Fruit fly (Drosophila melanogaster) whole organism, pupa: ENCODE data around the gene Drsl4.

Experiments
- CG10348 ChIP-seq: fragments of 200-800 bp; sonication (Bioruptor generic); IDR thresholded peaks from 2 replicates; pipeline ENCODE4 v1.3.6; 2022; ENCODE audit warnings: missing biosample characterization, missing genetic modification characterization
- CG12605 ChIP-seq: fragments of 200-800 bp; sonication (Bioruptor generic); IDR thresholded peaks from 2 replicates; pipeline ENCODE4 v1.3.6; 2022; ENCODE audit warnings: missing biosample characterization, missing genetic modification characterization
- CG13204 ChIP-seq: fragments of 200-800 bp; sonication (Bioruptor generic); optimal IDR thresholded peaks from 2 replicates; lab custom pipeline; 2018; ENCODE audit warnings: missing biosample characterization, mild to moderate bottlenecking, missing genetic modification characterization, moderate library complexity
- CG14655 ChIP-seq: fragments of 200-800 bp; sonication (Bioruptor generic); optimal IDR thresholded peaks from 3 replicates; lab custom pipeline; 2017; ENCODE audit warnings: mild to moderate bottlenecking, missing biosample characterization, missing genetic modification reagents, missing genetic modification characterization
- CG15710 ChIP-seq: fragments of 200-800 bp; sonication (Bioruptor generic); optimal IDR thresholded peaks from 2 replicates; lab custom pipeline; 2018; ENCODE audit warnings: missing biosample characterization, mild to moderate bottlenecking, missing genetic modification characterization, moderate library complexity
- CG17806 ChIP-seq: fragments of 200-800 bp; sonication (Bioruptor generic); optimal IDR thresholded peaks from 2 replicates; lab custom pipeline; 2018; ENCODE audit warnings: missing biosample characterization, mild to moderate bottlenecking, missing genetic modification characterization, moderate library complexity
- CG32121 ChIP-seq: fragments of 200-800 bp; sonication (Bioruptor generic); IDR thresholded peaks from 2 replicates; pipeline ENCODE4 v1.3.6; 2022; ENCODE audit warnings: missing biosample characterization, missing genetic modification characterization
- CG34367 ChIP-seq: fragments of 200-800 bp; sonication (Bioruptor generic); optimal IDR thresholded peaks from 2 replicates; lab custom pipeline; 2018; ENCODE audit warnings: missing biosample characterization, mild to moderate bottlenecking, missing genetic modification characterization
- CG4496 ChIP-seq: fragments of 200-800 bp; sonication (Bioruptor generic); IDR thresholded peaks from 3 replicates; pipeline ENCODE4 v1.3.6; 2022; ENCODE audit warnings: missing biosample characterization, missing genetic modification characterization
- CG8159 ChIP-seq: fragments of 200-800 bp; sonication (Bioruptor generic); optimal IDR thresholded peaks from 3 replicates; lab custom pipeline; 2018; ENCODE audit warnings: missing biosample characterization, mild to moderate bottlenecking, missing genetic modification characterization, moderate library complexity
- CG8301 ChIP-seq: fragments of 200-800 bp; sonication (Bioruptor generic); optimal IDR thresholded peaks from 2 replicates; lab custom pipeline; 2018; ENCODE audit warnings: missing biosample characterization, mild to moderate bottlenecking, missing genetic modification characterization
- CG9948 ChIP-seq: fragments of 200-800 bp; sonication (Bioruptor generic); optimal IDR thresholded peaks from 2 replicates; lab custom pipeline; 2018; ENCODE audit warnings: missing biosample characterization, mild to moderate bottlenecking, missing genetic modification characterization, moderate library complexity
- D1 ChIP-seq: fragments of 200-800 bp; sonication (Bioruptor generic); optimal IDR thresholded peaks from 2 replicates; lab custom pipeline; 2018; ENCODE audit warnings: missing biosample characterization, mild to moderate bottlenecking, missing genetic modification characterization, moderate library complexity
- EcR ChIP-seq: fragments of 200-800 bp; sonication (Bioruptor generic); optimal IDR thresholded peaks from 3 replicates; lab custom pipeline; 2019; ENCODE audit warnings: missing biosample characterization, missing genetic modification characterization, mild to moderate bottlenecking, moderate library complexity, missing genetic modification reagents
- Ets98B ChIP-seq: fragments of 200-800 bp; sonication (Bioruptor generic); IDR thresholded peaks from 2 replicates; pipeline ENCODE4 v1.3.6; 2022; ENCODE audit warnings: missing biosample characterization, missing genetic modification characterization
- Pif1A ChIP-seq: fragments of 200-800 bp; sonication (Bioruptor generic); optimal IDR thresholded peaks from 3 replicates; lab custom pipeline; 2016; ENCODE audit warnings: missing biosample characterization, missing genetic modification characterization
- Pif1B ChIP-seq: fragments of 200-800 bp; sonication (Bioruptor generic); optimal IDR thresholded peaks from 3 replicates; lab custom pipeline; 2016; ENCODE audit warnings: missing biosample characterization, missing genetic modification characterization
- Snoo ChIP-seq: fragments of 200-800 bp; sonication (Bioruptor generic); optimal IDR thresholded peaks from 3 replicates; lab custom pipeline; 2017; ENCODE audit warnings: missing biosample characterization, mild to moderate bottlenecking, missing genetic modification characterization, inconsistent platforms
- fd96Ca ChIP-seq: fragments of 200-800 bp; sonication (Bioruptor generic); IDR thresholded peaks from 3 replicates; pipeline ENCODE4 v1.3.6; 2022; ENCODE audit warnings: missing biosample characterization, missing genetic modification characterization
- gl ChIP-seq: fragments of 200-800 bp; sonication (Bioruptor generic); optimal IDR thresholded peaks from 2 replicates; lab custom pipeline; 2018; ENCODE audit warnings: missing biosample characterization, mild to moderate bottlenecking, missing genetic modification characterization
- rn ChIP-seq: fragments of 200-800 bp; sonication (Bioruptor generic); IDR thresholded peaks from 2 replicates; pipeline ENCODE4 v1.3.6; 2022; ENCODE audit warnings: missing biosample characterization, missing genetic modification characterization

Gene Drsl4

DNA sequence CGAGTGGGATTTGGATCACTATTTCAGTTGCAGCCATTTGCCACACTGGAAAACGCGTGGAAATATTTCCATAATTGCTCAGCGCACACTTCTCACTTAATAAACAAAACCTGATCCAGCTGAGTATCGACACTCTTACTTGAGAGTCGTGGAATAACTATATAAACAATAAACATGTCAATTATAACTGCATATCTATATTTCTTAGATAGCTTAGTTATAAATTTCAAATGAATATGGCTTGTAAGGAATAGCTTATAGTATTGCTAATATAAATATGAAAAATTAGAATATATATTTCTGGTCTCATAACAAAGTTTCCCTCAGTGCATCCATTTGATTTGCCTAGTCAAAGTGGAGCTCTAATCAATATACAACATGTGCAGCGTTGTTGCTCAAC is 32.2 kb upstream of the Drsl4 start:
- peak; percentile 15 for TF ChIP-seq CG8301
- no peak for TF ChIP-seq rn (GFP tag; lab: Robert Waterston, UW)

DNA sequence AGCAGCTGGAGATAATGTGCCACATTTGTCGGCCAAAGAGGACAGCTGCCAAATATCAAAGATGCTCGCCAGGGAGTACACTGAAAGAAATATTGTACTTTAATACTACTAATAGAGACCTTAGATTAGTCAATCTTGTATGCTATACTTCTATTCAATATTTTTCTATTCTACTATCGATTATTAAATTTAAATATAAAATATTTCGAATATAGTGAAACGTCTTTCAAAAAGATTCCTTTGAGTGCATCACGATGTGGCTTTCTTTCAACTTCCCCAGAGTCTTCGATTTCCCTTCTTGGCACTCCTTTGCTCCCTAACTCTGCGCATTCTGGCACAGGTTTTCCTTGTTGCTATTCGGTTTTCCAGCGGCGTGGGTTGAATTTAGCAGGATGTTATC is 30.5 kb upstream of the Drsl4 start:
- TF ChIP-seq rn (GFP tag; lab: Robert Waterston, UW) (no peak), Snoo (tag; lab: Kevin White, UChicago) (no peak), CG8159 (tag; lab: Kevin White, UChicago) (no peak), Pif1A (GFP tag; lab: Kevin White, UChicago) (no peak), gl (tag; lab: Kevin White, UChicago) (no peak), CG14655 (peak; percentile 57), CG12605 (GFP tag; lab: Robert Waterston, UW) (no peak), D1 (tag; lab: Kevin White, UChicago) (no peak), CG15710 (tag; lab: Kevin White, UChicago) (no peak), EcR (GFP tag; lab: Kevin White, UChicago) (no peak), CG8301 (peak; percentile 25), CG17806 (tag; lab: Kevin White, UChicago) (no peak), CG34367 (tag; lab: Kevin White, UChicago) (no peak), CG10348 (GFP tag; lab: Robert Waterston, UW) (no peak), CG9948 (tag; lab: Kevin White, UChicago) (no peak), Ets98B (GFP tag; lab: Robert Waterston, UW) (0 out of 2 replicates have a peak, but pooled peaks have one; percentile 34)

DNA sequence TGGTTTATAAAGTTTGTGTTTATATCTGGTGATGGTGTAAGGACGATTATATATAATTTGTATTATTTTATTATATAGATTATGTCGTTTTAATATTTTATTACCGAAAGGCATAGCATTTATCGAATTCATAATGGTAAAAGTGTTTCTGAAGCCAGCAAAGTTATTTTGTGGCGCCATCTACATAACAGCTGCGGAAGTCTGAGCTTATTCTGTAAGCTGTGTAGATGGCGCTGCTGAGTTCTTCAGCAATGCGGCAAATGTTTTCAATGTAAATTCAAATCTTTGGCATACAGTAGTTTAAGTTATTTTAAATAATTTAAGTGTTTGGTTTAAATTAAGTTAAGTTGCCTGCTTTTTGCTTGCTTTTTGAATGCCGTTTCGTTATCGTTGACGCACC is 27.0 kb upstream of the Drsl4 start:
- TF ChIP-seq CG15710 (tag; lab: Kevin White, UChicago) (no peak), D1 (tag; lab: Kevin White, UChicago) (peak; percentile 37)
- TF ChIP-seq, all 21 proteins: peak for 1

DNA sequence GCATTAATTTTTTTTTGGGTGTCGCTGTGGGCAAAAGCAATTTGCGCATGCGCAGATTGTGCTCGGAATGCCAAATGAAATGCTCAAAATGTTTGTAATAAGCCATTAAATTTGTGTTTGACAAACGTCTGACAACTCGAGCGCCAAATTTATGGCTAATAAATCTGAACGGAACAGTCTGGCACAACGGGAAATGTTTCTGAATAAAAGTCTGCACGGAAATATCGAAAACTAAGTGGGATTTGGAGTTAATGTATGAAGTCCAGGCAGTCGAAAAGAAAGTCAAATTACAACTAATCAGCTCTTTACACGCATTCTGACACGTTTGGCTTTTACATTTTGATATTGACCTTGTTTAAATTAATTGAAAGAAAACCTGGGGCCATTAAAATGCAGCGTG is 24.3 kb upstream of the Drsl4 start, which contains the start of gene CG12009:
Gene CG12009, plus strand, starts transcription at position 301 of the 400 bp plus-strand sequence.
- TF ChIP-seq EcR (GFP tag; lab: Kevin White, UChicago) (no peak), Ets98B (GFP tag; lab: Robert Waterston, UW) (no peak), rn (GFP tag; lab: Robert Waterston, UW) (no peak), CG8301 (no peak), CG13204 (GFP tag; lab: Kevin White, UChicago) (no peak), fd96Ca (GFP tag; lab: Robert Waterston, UW) (no peak), CG34367 (tag; lab: Kevin White, UChicago) (no peak), CG9948 (tag; lab: Kevin White, UChicago) (no peak), CG10348 (GFP tag; lab: Robert Waterston, UW) (no peak), CG12605 (GFP tag; lab: Robert Waterston, UW) (no peak), Pif1B (no peak), Pif1A (GFP tag; lab: Kevin White, UChicago) (no peak), CG17806 (tag; lab: Kevin White, UChicago) (no peak), CG14655 (no peak), Snoo (tag; lab: Kevin White, UChicago) (no peak), gl (tag; lab: Kevin White, UChicago) (no peak)
- TF ChIP-seq, all 21 proteins: peak for 0

DNA sequence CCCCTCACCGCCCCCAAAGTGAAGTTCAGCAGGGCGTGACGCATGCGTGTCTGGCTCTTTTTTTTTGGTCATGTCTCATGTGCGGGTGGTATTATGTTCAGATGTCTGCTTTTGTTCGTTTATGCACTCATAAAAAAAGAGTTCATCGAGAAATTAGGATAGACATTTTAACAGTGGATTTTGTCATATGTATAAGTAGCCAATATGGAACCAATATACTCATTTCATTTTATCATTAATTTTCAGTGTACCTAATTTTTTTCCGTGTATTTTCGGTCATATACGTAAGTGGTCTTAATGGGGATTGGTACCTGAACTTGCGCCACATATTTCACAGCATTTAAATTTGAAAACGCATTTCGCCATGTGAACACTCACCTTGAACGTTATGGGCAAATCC is 15.1 kb upstream of the Drsl4 start:
- TF ChIP-seq CG9948 (tag; lab: Kevin White, UChicago) (no peak), CG13204 (GFP tag; lab: Kevin White, UChicago) (no peak), D1 (tag; lab: Kevin White, UChicago) (no peak), Ets98B (GFP tag; lab: Robert Waterston, UW) (peak; percentile 63), EcR (GFP tag; lab: Kevin White, UChicago) (no peak), CG8159 (tag; lab: Kevin White, UChicago) (peak; percentile 17), rn (GFP tag; lab: Robert Waterston, UW) (no peak), Snoo (tag; lab: Kevin White, UChicago) (no peak), Pif1A (GFP tag; lab: Kevin White, UChicago) (peak; percentile 56), CG14655 (peak; percentile 24), CG4496 (GFP tag; lab: Robert Waterston, UW) (peak; percentile 32; the same call in 1 of the 3 replicates), gl (tag; lab: Kevin White, UChicago) (no peak), CG15710 (tag; lab: Kevin White, UChicago) (no peak), CG10348 (GFP tag; lab: Robert Waterston, UW) (no peak), CG12605 (GFP tag; lab: Robert Waterston, UW) (no peak), CG34367 (tag; lab: Kevin White, UChicago) (no peak), CG17806 (tag; lab: Kevin White, UChicago) (no peak), CG32121 (GFP tag; lab: Robert Waterston, UW) (0 out of 2 replicates have a peak, but pooled peaks have one; percentile 53), CG8301 (peak; percentile 32), Pif1B (no peak), fd96Ca (GFP tag; lab: Robert Waterston, UW) (no peak)

DNA sequence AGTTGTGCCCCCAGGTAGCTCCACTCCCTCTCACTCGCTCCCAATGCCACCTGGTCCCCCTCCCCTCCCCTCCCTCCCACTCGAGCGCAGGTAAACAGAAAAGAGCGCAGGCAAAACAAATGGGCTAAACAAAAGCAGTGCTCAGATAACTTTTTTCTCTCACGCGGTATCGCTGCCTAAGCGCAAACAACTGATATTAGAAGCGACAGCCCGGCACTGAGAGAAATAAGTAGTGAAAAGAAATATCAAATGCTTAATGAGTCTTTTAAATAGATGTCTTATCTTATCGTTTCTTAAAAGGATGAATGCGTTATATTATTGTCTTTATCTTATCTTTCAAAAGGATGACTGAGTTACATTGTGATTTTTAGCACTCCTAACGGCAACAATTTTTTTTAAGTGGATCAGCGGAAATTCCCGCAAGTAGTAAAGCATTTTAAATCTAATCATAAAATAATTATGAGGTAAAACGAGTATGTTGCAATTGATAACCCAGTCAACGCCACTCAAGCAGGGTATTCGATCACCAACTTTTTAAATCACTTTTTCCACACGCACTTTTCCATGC is 14.2 kb upstream of the Drsl4 start:
- peak; percentile 12 for TF ChIP-seq Pif1B
- TF ChIP-seq CG17806 (tag; lab: Kevin White, UChicago), result no peak
- TF ChIP-seq CG8301, result peak; percentile 59
- TF ChIP-seq Ets98B (GFP tag; lab: Robert Waterston, UW), result peak; percentile 76
- peak; percentile 13 for TF ChIP-seq CG8159 (tag; lab: Kevin White, UChicago)
- TF ChIP-seq CG10348 (GFP tag; lab: Robert Waterston, UW), result no peak
- TF ChIP-seq CG32121 (GFP tag; lab: Robert Waterston, UW), result peak; percentile 72
- peak; percentile 54; the same call in 2 of the 3 replicates for TF ChIP-seq CG4496 (GFP tag; lab: Robert Waterston, UW)
- TF ChIP-seq CG12605 (GFP tag; lab: Robert Waterston, UW), result peak; percentile 55
- TF ChIP-seq CG14655, result peak; percentile 62
- TF ChIP-seq Snoo (tag; lab: Kevin White, UChicago), result peak; percentile 0
- no peak for TF ChIP-seq EcR (GFP tag; lab: Kevin White, UChicago)
- peak; percentile 46 for TF ChIP-seq Pif1A (GFP tag; lab: Kevin White, UChicago)
- TF ChIP-seq CG34367 (tag; lab: Kevin White, UChicago), result no peak
- peak; percentile 53; the same call in 1 of the 3 replicates for TF ChIP-seq fd96Ca (GFP tag; lab: Robert Waterston, UW)
- no peak for TF ChIP-seq D1 (tag; lab: Kevin White, UChicago)
